Fruit fly (Drosophila melanogaster) Kc167 (cell line): ENCODE measurements around the gene CenG1A.

ENCODE experiments used
- Myc ChIP-seq: fragments of >200 bp; optimal IDR thresholded peaks from 2 replicates; lab custom pipeline; 2017; ENCODE audit warnings: missing external identifiers
- Sin3A ChIP-seq: fragments of >200 bp; optimal IDR thresholded peaks from 2 replicates; lab custom pipeline; 2018; ENCODE audit warnings: missing external identifiers
- h ChIP-seq: fragments of >200 bp; optimal IDR thresholded peaks from 3 replicates; lab custom pipeline; 2018; ENCODE audit warnings: missing external identifiers
- insv ChIP-seq: fragments of >200 bp; optimal IDR thresholded peaks from 3 replicates; lab custom pipeline; 2018; ENCODE audit warnings: missing external identifiers
- psq ChIP-seq: fragments of >200 bp; optimal IDR thresholded peaks from 2 replicates; lab custom pipeline; 2017; ENCODE audit warnings: missing external identifiers
- ttk ChIP-seq: sonication (Bioruptor generic); optimal IDR thresholded peaks from 2 replicates; lab custom pipeline; 2017; ENCODE audit warnings: missing external identifiers

- TF ChIP-seq h (lab: Kevin White, UChicago) (no peak), Myc (lab: Kevin White, UChicago) (no peak), ttk (lab: Kevin White, UChicago) (no peak), insv (lab: Kevin White, UChicago) (no peak), psq (lab: Kevin White, UChicago) (no peak), Sin3A (lab: Kevin White, UChicago) (no peak)
These were observed 34.2 kb upstream of the CenG1A start for dm6 chr2L:13801166-13801565.
